Fruit fly (Drosophila melanogaster): ENCODE measurements around the gene FucTB.
A peak's percentile ranks its signal among the peaks of the same experiment; 100 is the strongest.

FucTB gene

dm6 chr2L:9427570-9427969 is 3.3 kb downstream of the FucTB start, which contains the start of gene CG42847:
TSS of gene CG42847 (plus strand) at chr2L:9427870.
- TF ChIP-seq dan (GFP tag; IDR thresholded peaks at IDR 0.05) = no peak
- TF ChIP-seq CG34224 (GFP tag; IDR thresholded peaks at IDR 0.05; ENCODE audit: partially characterized antibody) = no peak
- no peak for TF ChIP-seq CG1529 (GFP tag; optimal IDR thresholded peaks at IDR 0.05)

DNA sequence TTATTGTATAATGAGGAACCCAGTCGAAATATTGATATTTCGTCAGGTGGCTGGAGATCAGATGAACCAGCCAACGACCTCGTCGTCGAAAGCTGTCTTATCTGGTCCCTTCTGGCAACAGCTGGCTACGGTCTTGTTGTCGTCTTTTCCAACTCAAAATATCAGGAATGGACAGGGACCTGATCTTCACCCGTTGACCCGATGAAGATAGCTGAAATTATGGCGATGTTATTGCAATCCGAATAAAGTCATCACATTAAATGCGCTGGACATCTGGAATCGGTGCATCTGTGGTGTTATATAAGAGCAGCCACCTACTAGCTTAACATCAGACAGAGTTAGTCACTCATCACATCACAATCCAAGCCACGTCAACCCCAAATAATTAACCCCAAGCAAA is 4.3 kb downstream of the FucTB start, which contains the start of gene Fbp2:
Gene Fbp2 (plus strand): TSS at position 251 of the 400 bp plus-strand sequence.
- TF ChIP-seq Pdp1 (GFP tag; optimal IDR thresholded peaks at IDR 0.05) = peak in 1 of 2 experiments; percentile 77
- TF ChIP-seq crc (GFP tag; optimal IDR thresholded peaks at IDR 0.05) = no peak

DNA sequence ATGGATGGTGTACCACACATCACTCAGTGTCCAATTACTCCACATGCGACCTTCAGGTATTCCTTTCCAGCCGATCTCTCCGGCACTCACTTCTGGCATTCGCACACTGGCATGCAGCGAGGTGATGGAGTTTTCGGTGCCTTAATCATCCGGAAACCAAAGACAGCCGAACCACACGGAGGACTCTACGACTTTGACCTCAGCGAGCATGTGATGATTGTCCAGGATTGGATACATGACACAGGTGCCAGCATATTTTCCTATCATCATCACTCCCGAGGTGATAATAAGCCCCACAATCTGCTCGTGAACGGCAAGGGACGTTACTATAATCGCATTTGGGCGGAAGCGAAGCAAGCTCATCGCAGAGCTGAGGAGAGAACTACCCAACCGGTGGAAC is 6.7 kb downstream of the FucTB start:
- TF ChIP-seq prd (optimal IDR thresholded peaks at IDR 0.05) (no peak), prd (GFP tag; IDR thresholded peaks at IDR 0.05) (no peak), Ets65A (GFP tag) (peak; percentile 50)

dm6 chr2L:9421312-9421711 is 9.5 kb downstream of the FucTB start:
- TF ChIP-seq dysf (GFP tag; IDR thresholded peaks at IDR 0.05) (peak; percentile 38; the same call in 1 of the 3 replicates), tup (GFP tag; optimal IDR thresholded peaks at IDR 0.05) (no peak), zen (tag; optimal IDR thresholded peaks at IDR 0.05) (peak; percentile 52), CG6765 (GFP tag; optimal IDR thresholded peaks at IDR 0.05) (no peak), rib (GFP tag; IDR thresholded peaks at IDR 0.05) (no peak), cad (GFP tag; optimal IDR thresholded peaks at IDR 0.05) (peak; percentile 64), pum (GFP tag; optimal IDR thresholded peaks at IDR 0.05) (no peak)

- TF ChIP-seq cad (GFP tag; optimal IDR thresholded peaks at IDR 0.05) (peak; percentile 4), CG10431 (GFP tag; optimal IDR thresholded peaks at IDR 0.05) (no peak), inv (GFP tag; IDR thresholded peaks at IDR 0.05; ENCODE audit: partially characterized antibody) (no peak), stwl (tag; optimal IDR thresholded peaks at IDR 0.05) (peak; percentile 39), CG6654 (GFP tag; optimal IDR thresholded peaks at IDR 0.05) (peak; percentile 91), oc (tag; optimal IDR thresholded peaks at IDR 0.05) (peak; percentile 20)
These were observed 10.2 kb downstream of the FucTB start for dm6 chr2L:9420660-9421059.

dm6 chr2L:9416244-9416758 is 14.6 kb downstream of the FucTB start, which contains the start of gene Mco1:
TSS of gene Mco1 (plus strand) at chr2L:9416588.
- no peak for TF ChIP-seq sna (GFP tag; IDR thresholded peaks at IDR 0.05; ENCODE audit: partially characterized antibody)
- TF ChIP-seq Jarid2 (GFP tag; optimal IDR thresholded peaks at IDR 0.05) = peak; percentile 9
- TF ChIP-seq CG31441 (GFP tag; IDR thresholded peaks at IDR 0.05) = no peak
- TF ChIP-seq unpg (GFP tag; optimal IDR thresholded peaks at IDR 0.05) = no peak
- TF ChIP-seq CG3163 (GFP tag; optimal IDR thresholded peaks at IDR 0.05) = peak; percentile 79
- no peak for TF ChIP-seq Ssrp (tag; optimal IDR thresholded peaks at IDR 0.05)
- 0 out of 2 replicates have a peak, but pooled peaks have one; percentile 11 for TF ChIP-seq ato (GFP tag; IDR thresholded peaks at IDR 0.05; ENCODE audit: partially characterized antibody)
- TF ChIP-seq Trl (optimal IDR thresholded peaks at IDR 0.05) = peak; percentile 51 to 54
- TF ChIP-seq Trl (GFP tag; optimal IDR thresholded peaks at IDR 0.05) = no peak
- TF ChIP-seq Eip74EF (GFP tag; optimal IDR thresholded peaks at IDR 0.05) = peak in 1 of 2 experiments; percentile 20
- 0 out of 2 replicates have a peak, but pooled peaks have one; percentile 9 for TF ChIP-seq sob (GFP tag; IDR thresholded peaks at IDR 0.05)
- TF ChIP-seq Deaf1 (tag; optimal IDR thresholded peaks at IDR 0.05) = peak; percentile 90
- TF ChIP-seq ash1 (GFP tag; optimal IDR thresholded peaks at IDR 0.05) = no peak
- 0 out of 3 replicates have a peak, but pooled peaks have one; percentile 17 for TF ChIP-seq ci (GFP tag; IDR thresholded peaks at IDR 0.05)
- peak; percentile 65 for TF ChIP-seq mirr (GFP tag; optimal IDR thresholded peaks at IDR 0.05)
- TF ChIP-seq Bgb (GFP tag; IDR thresholded peaks at IDR 0.05; ENCODE audit: partially characterized antibody) = 0 out of 2 replicates have a peak, but pooled peaks have one; percentile 24
- 0 out of 3 replicates have a peak, but pooled peaks have one; percentile 6 for TF ChIP-seq otp (GFP tag; IDR thresholded peaks at IDR 0.05)
- no peak for TF ChIP-seq ham (GFP tag; IDR thresholded peaks at IDR 0.05)
- TF ChIP-seq Dip2 (GFP tag; IDR thresholded peaks at IDR 0.05) = no peak
- TF ChIP-seq CG2116 (GFP tag; optimal IDR thresholded peaks at IDR 0.05) = no peak
- TF ChIP-seq sisA (GFP tag; IDR thresholded peaks at IDR 0.05) = no peak
